Worm (Caenorhabditis elegans) whole organism, L4 larva: ENCODE data around the gene F59E11.2.

Experiments
- ama-1 ChIP-seq: fragments of 150-350 bp; optimal IDR thresholded peaks from 2 replicates; lab custom pipeline; 2014; ENCODE audit warnings: inconsistent platforms, mixed read lengths
- dve-1 ChIP-seq: sonication (generic microtip); optimal IDR thresholded peaks from 2 replicates; lab custom pipeline; 2017; ENCODE audit warnings: antibody characterized with exemption, mild to moderate bottlenecking, missing genetic modification characterization, missing compliant biosample characterization; ENCODE audit not compliant: insufficient read depth
- hif-1 ChIP-seq, 2 experiments: sonication (generic microtip); optimal IDR thresholded peaks; 2 replicates each; lab custom pipeline; 2016 to 2017; ENCODE audit warnings: missing compliant biosample characterization in 2 of 2, missing genetic modification characterization in 2 of 2, missing genetic modification reagents in 2 of 2, missing genotype in 2 of 2, mild to moderate bottlenecking in 1 of 2
- hlh-30 ChIP-seq: sonication (generic microtip); optimal IDR thresholded peaks from 2 replicates; lab custom pipeline; 2017; ENCODE audit warnings: antibody characterized with exemption, mild to moderate bottlenecking, missing genetic modification characterization, missing compliant biosample characterization; ENCODE audit not compliant: insufficient read depth
- hmg-1.1 ChIP-seq: fragments of 200-800 bp; sonication (Bioruptor generic); IDR thresholded peaks from 2 replicates; pipeline ENCODE4 v1.3.6; 2022; ENCODE audit warnings: missing genetic modification reagents, missing genetic modification characterization, missing compliant biosample characterization
- mxl-2 ChIP-seq: fragments of 200-800 bp; sonication (Bioruptor generic); conservative IDR thresholded peaks from 2 replicates; pipeline ENCODE4 v1.3.6; 2022; ENCODE audit warnings: missing genetic modification reagents, missing genetic modification characterization, missing compliant biosample characterization

ce11 chrV:8991679-8992078, 9.6 kb upstream of the F59E11.2 start, which contains the start of gene F59E11.6:
- TF ChIP-seq mxl-2 (GFP tag; lab: Robert Waterston, UW) (no peak), hlh-30 (tag; lab: Kevin White, UChicago) (no peak), ama-1 (no peak), hif-1 (tag; optimal IDR thresholded peaks at IDR 0.05; lab: Kevin White, UChicago) (no peak), hmg-1.1 (GFP tag; lab: Robert Waterston, UW) (no peak), dve-1 (tag; lab: Kevin White, UChicago) (no peak)
